Worm (Caenorhabditis elegans) whole organism, L3 larva: ENCODE data around the gene JC8.7.

Experiments
- aly-2 ChIP-seq: fragments of 150-350 bp; optimal IDR thresholded peaks from 2 replicates; lab custom pipeline; 2014; ENCODE audit warnings: missing biosample characterization, missing genetic modification characterization
- ama-1 ChIP-seq: fragments of 150-350 bp; optimal IDR thresholded peaks from 2 replicates; lab custom pipeline; 2018
- ceh-16 ChIP-seq: sonication (generic microtip); optimal IDR thresholded peaks from 2 replicates; lab custom pipeline; 2017; ENCODE audit warnings: missing biosample characterization, missing genetic modification characterization
- ceh-28 ChIP-seq: fragments of 150-350 bp; optimal IDR thresholded peaks from 2 replicates; lab custom pipeline; 2014; ENCODE audit warnings: missing biosample characterization, missing genetic modification reagents, missing genetic modification characterization
- ceh-82 ChIP-seq: fragments of 150-350 bp; optimal IDR thresholded peaks from 2 replicates; lab custom pipeline; 2014; ENCODE audit warnings: missing biosample characterization, missing genetic modification characterization
- ceh-9 ChIP-seq: sonication (generic microtip); optimal IDR thresholded peaks from 2 replicates; lab custom pipeline; 2018; ENCODE audit warnings: missing biosample characterization, missing genetic modification characterization
- daf-12 ChIP-seq: fragments of 150-350 bp; optimal IDR thresholded peaks from 2 replicates; lab custom pipeline; 2014; ENCODE audit warnings: missing biosample characterization, missing genetic modification reagents, missing genetic modification characterization
- egl-27 ChIP-seq: sonication (generic microtip); optimal IDR thresholded peaks from 4 replicates; lab custom pipeline; 2017; ENCODE audit warnings: missing biosample characterization, missing genetic modification reagents, missing genetic modification characterization
- egl-5 ChIP-seq: fragments of 150-350 bp; optimal IDR thresholded peaks from 2 replicates; lab custom pipeline; 2017; ENCODE audit warnings: missing biosample characterization, missing genetic modification reagents, missing genetic modification characterization, inconsistent platforms
- elt-2 ChIP-seq: sonication (generic microtip); optimal IDR thresholded peaks from 2 replicates; lab custom pipeline; 2016; ENCODE audit warnings: missing genetic modification reagents, mild to moderate bottlenecking, missing genetic modification characterization, missing compliant biosample characterization
- eor-1 ChIP-seq, 2 experiments: fragments of 150-350 bp; optimal IDR thresholded peaks; 2 replicates each; lab custom pipeline; 2014 to 2018; ENCODE audit warnings: missing biosample characterization in 2 of 2, missing genetic modification characterization in 2 of 2
- fkh-10 ChIP-seq: sonication (generic microtip); optimal IDR thresholded peaks from 2 replicates; lab custom pipeline; 2017; ENCODE audit warnings: missing biosample characterization, missing genetic modification reagents, missing genetic modification characterization
- fkh-2 ChIP-seq: fragments of 150-350 bp; optimal IDR thresholded peaks from 2 replicates; lab custom pipeline; 2014; ENCODE audit warnings: missing biosample characterization, missing genetic modification reagents, missing genetic modification characterization
- fos-1 ChIP-seq: fragments of 150-350 bp; optimal IDR thresholded peaks from 2 replicates; lab custom pipeline; 2014; ENCODE audit warnings: missing biosample characterization, missing genetic modification characterization
- lin-15B ChIP-seq: fragments of 150-350 bp; optimal IDR thresholded peaks from 2 replicates; lab custom pipeline; 2014; ENCODE audit warnings: missing biosample characterization, missing genetic modification characterization
- lin-39 ChIP-seq: fragments of 150-350 bp; optimal IDR thresholded peaks from 2 replicates; lab custom pipeline; 2018; ENCODE audit warnings: missing biosample characterization, missing genetic modification reagents, missing genetic modification characterization
- mdl-1 ChIP-seq: fragments of 150-350 bp; optimal IDR thresholded peaks from 2 replicates; lab custom pipeline; 2014; ENCODE audit warnings: missing biosample characterization, missing genetic modification characterization
- mml-1 ChIP-seq: fragments of 150-350 bp; sonication (generic microtip); optimal IDR thresholded peaks from 3 replicates; lab custom pipeline; 2014; ENCODE audit warnings: missing biosample characterization, missing genetic modification characterization
- nfya-1 ChIP-seq: sonication (generic microtip); optimal IDR thresholded peaks from 2 replicates; lab custom pipeline; 2017; ENCODE audit warnings: missing genetic modification characterization, mild to moderate bottlenecking, missing compliant biosample characterization, antibody characterized with exemption, moderate library complexity; ENCODE audit not compliant: insufficient read depth
- nhr-11 ChIP-seq: fragments of 150-350 bp; optimal IDR thresholded peaks from 2 replicates; lab custom pipeline; 2014; ENCODE audit warnings: missing biosample characterization, missing genetic modification characterization
- nhr-12 ChIP-seq: fragments of 150-350 bp; optimal IDR thresholded peaks from 2 replicates; lab custom pipeline; 2014; ENCODE audit warnings: missing biosample characterization, missing genetic modification characterization
- nhr-25 ChIP-seq: sonication (generic microtip); optimal IDR thresholded peaks from 2 replicates; lab custom pipeline; 2017; ENCODE audit warnings: missing biosample characterization, missing genetic modification characterization
- nhr-28 ChIP-seq: fragments of 150-350 bp; optimal IDR thresholded peaks from 2 replicates; lab custom pipeline; 2014; ENCODE audit warnings: missing biosample characterization, missing genetic modification characterization
- nhr-43 ChIP-seq: sonication (generic microtip); optimal IDR thresholded peaks from 2 replicates; lab custom pipeline; 2016; ENCODE audit warnings: mild to moderate bottlenecking, missing genetic modification characterization, missing compliant biosample characterization; ENCODE audit not compliant: poor library complexity, severe bottlenecking
- nhr-67 ChIP-seq: fragments of 150-350 bp; optimal IDR thresholded peaks from 2 replicates; lab custom pipeline; 2014; ENCODE audit warnings: missing biosample characterization, missing genetic modification characterization
- nhr-76 ChIP-seq: fragments of 150-350 bp; sonication (generic microtip); optimal IDR thresholded peaks from 5 replicates; lab custom pipeline; 2014; ENCODE audit warnings: missing biosample characterization, missing genetic modification characterization
- nhr-77 ChIP-seq: fragments of 150-350 bp; optimal IDR thresholded peaks from 2 replicates; lab custom pipeline; 2014; ENCODE audit warnings: missing biosample characterization, missing genetic modification characterization
- pha-4 ChIP-seq: fragments of 150-350 bp; optimal IDR thresholded peaks from 2 replicates; lab custom pipeline; 2014; ENCODE audit warnings: missing biosample characterization, missing genetic modification reagents, missing genetic modification characterization
- sea-2 ChIP-seq: fragments of 150-350 bp; sonication (generic microtip); optimal IDR thresholded peaks from 4 replicates; lab custom pipeline; 2014; ENCODE audit warnings: missing biosample characterization, missing genetic modification reagents, missing genetic modification characterization
- skn-1 ChIP-seq: fragments of 150-350 bp; optimal IDR thresholded peaks from 2 replicates; lab custom pipeline; 2014; ENCODE audit warnings: missing biosample characterization, missing genetic modification characterization
- snpc-4 ChIP-seq: fragments of 150-350 bp; optimal IDR thresholded peaks from 2 replicates; lab custom pipeline; 2014; ENCODE audit warnings: missing biosample characterization, missing genetic modification characterization
- tbx-2 ChIP-seq: sonication (generic microtip); optimal IDR thresholded peaks from 2 replicates; lab custom pipeline; 2016; ENCODE audit warnings: mild to moderate bottlenecking, missing genetic modification characterization, missing compliant biosample characterization
- unc-62 ChIP-seq: fragments of 150-350 bp; sonication (generic microtip); optimal IDR thresholded peaks from 4 replicates; lab custom pipeline; 2014; ENCODE audit warnings: missing biosample characterization, missing genetic modification reagents, missing genetic modification characterization
- ztf-11 ChIP-seq: fragments of 150-350 bp; optimal IDR thresholded peaks from 2 replicates; lab custom pipeline; 2014; ENCODE audit warnings: missing biosample characterization, missing genetic modification characterization
- ztf-4 ChIP-seq: fragments of 150-350 bp; optimal IDR thresholded peaks from 2 replicates; lab custom pipeline; 2014; ENCODE audit warnings: missing biosample characterization, missing genetic modification characterization

Gene JC8.7

ce11 chrIV:13214466-13214865, 32.6 kb upstream of the JC8.7 start, which contains the start of gene cho-1:
TSS of gene cho-1 (minus strand) at chrIV:13214566.
- TF ChIP-seq ztf-4 (tag; lab: Kevin White, UChicago) (no peak), fkh-2 (tag; lab: Kevin White, UChicago) (no peak), fos-1 (no peak), lin-39 (tag; lab: Kevin White, UChicago) (no peak), tbx-2 (no peak), nhr-12 (tag; lab: Kevin White, UChicago) (no peak), ceh-28 (no peak), ceh-82 (tag; lab: Kevin White, UChicago) (no peak)

DNA sequence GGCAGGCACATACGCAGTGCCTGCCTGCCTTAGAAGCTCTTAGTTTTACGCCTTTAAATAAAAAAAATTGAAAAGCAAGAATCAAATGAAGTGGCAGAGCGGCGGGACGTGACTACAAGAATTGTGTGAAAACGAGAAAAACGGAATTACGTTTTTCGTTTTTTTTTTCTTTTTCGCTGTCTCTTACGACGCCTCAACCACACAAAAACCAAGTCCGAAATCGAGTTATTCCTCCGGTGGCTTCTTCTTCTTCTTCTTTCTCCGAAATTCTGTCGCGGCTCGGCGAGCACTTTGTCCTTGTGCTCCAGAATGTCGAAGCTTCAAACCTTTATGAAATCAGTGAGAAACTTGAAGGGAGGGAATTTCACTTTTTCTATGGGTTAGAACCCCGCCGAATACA, 26.5 kb upstream of the JC8.7 start:
- no peak for TF ChIP-seq fkh-2 (tag; lab: Kevin White, UChicago)
- TF ChIP-seq fkh-10 (GFP tag; lab: Kevin White, UChicago), result peak; percentile 24
- TF ChIP-seq skn-1, result no peak
- no peak for TF ChIP-seq elt-2

- peak; percentile 16 for TF ChIP-seq elt-2
- TF ChIP-seq nhr-11 (tag; lab: Kevin White, UChicago), result no peak
Measured at ce11 chrIV:13221657-13222056, 25.4 kb upstream of the JC8.7 start, which contains the start of gene C48D1.5. TSS of gene C48D1.5 (plus strand) at chrIV:13221957.

DNA sequence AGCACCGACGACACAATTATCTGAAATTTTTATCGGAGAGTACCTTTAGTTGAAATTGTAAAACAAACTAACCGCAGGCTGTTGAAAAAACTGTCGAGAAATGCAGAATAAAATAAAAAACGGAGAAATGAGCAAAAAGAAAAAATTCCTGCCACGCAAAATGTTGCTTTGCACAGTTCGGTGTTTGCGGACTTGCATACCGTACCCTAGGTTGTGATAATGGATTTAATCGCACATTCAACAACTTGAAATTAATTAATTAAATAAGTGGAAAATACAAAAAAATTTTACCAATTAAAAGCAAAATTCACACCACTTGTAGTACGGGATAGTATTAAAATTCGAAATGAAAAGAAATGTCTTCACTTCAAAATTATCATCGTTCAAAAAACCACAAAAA, 15.7 kb upstream of the JC8.7 start:
- TF ChIP-seq lin-15B (tag; lab: Kevin White, UChicago) (peak; percentile 60), nfya-1 (tag; lab: Kevin White, UChicago) (peak; percentile 80), lin-39 (tag; lab: Kevin White, UChicago) (peak; percentile 41), nhr-28 (tag; lab: Kevin White, UChicago) (no peak), pha-4 (tag; lab: Kevin White, UChicago) (peak; percentile 71)
- TF ChIP-seq, all 47 proteins: peak for 4

ce11 chrIV:13236485-13236884, 10.6 kb upstream of the JC8.7 start, which contains the start of gene pwp-1:
TSS of gene pwp-1 (minus strand) at chrIV:13236585.
- TF ChIP-seq elt-2, result no peak
- TF ChIP-seq nhr-67 (tag; lab: Kevin White, UChicago), result no peak
- TF ChIP-seq nhr-77, result no peak
- TF ChIP-seq mdl-1 (tag; lab: Kevin White, UChicago), result no peak
- TF ChIP-seq ztf-11 (tag; lab: Kevin White, UChicago), result no peak
- no peak for TF ChIP-seq aly-2 (tag; lab: Kevin White, UChicago)
- no peak for TF ChIP-seq nfya-1 (tag; lab: Kevin White, UChicago)

- TF ChIP-seq mml-1 (tag; lab: Kevin White, UChicago) (no peak), pha-4 (tag; lab: Kevin White, UChicago) (peak; percentile 9), nhr-67 (tag; lab: Kevin White, UChicago) (no peak), ama-1 (lab: Kevin White, UChicago) (peak; percentile 48), eor-1 (tag; optimal IDR thresholded peaks at IDR 0.05; lab: Kevin White, UChicago) (no peak), elt-2 (peak; percentile 10), ceh-28 (peak; percentile 37), skn-1 (no peak), nhr-25 (tag; lab: Kevin White, UChicago) (no peak)
- TF ChIP-seq, all 47 proteins: peak for 4
Measured at ce11 chrIV:13238943-13239861, 7.9 kb upstream of the JC8.7 start, which contains the start of gene tag-115. TSS of gene tag-115 (minus strand) at chrIV:13239414.

- peak; percentile 92 for TF ChIP-seq unc-62 (GFP tag; lab: Kevin White, UChicago)
- TF ChIP-seq mdl-1 (tag; lab: Kevin White, UChicago), result peak; percentile 9
- no peak for TF ChIP-seq sea-2 (GFP tag; lab: Kevin White, UChicago)
- TF ChIP-seq nhr-43 (tag; lab: Kevin White, UChicago), result peak; percentile 98
- TF ChIP-seq elt-2, result peak; percentile 91
- TF ChIP-seq fkh-10 (GFP tag; lab: Kevin White, UChicago), result peak; percentile 99
- peak; percentile 71 for TF ChIP-seq aly-2 (tag; lab: Kevin White, UChicago)
- TF ChIP-seq ceh-16, result peak; percentile 47
- peak; percentile 99 for TF ChIP-seq egl-5 (tag; lab: Kevin White, UChicago)
- TF ChIP-seq egl-27 (tag; lab: Kevin White, UChicago), result peak; percentile 88
- TF ChIP-seq nhr-28 (tag; lab: Kevin White, UChicago), result peak; percentile 79
- TF ChIP-seq nfya-1 (tag; lab: Kevin White, UChicago), result peak; percentile 98
- no peak for TF ChIP-seq eor-1 (tag; optimal IDR thresholded peaks at IDR 0.05; lab: Kevin White, UChicago)
- TF ChIP-seq nhr-67 (tag; lab: Kevin White, UChicago), result no peak
- TF ChIP-seq daf-12 (tag; lab: Kevin White, UChicago), result peak; percentile 37
- TF ChIP-seq ceh-9 (tag; lab: Kevin White, UChicago), result no peak
- TF ChIP-seq pha-4 (tag; lab: Kevin White, UChicago), result peak; percentile 100
- peak; percentile 72 for TF ChIP-seq nhr-76 (tag; lab: Kevin White, UChicago)
- peak; percentile 95 for TF ChIP-seq snpc-4 (tag; lab: Kevin White, UChicago)
- peak; percentile 100 for TF ChIP-seq lin-15B (tag; lab: Kevin White, UChicago)
Measured at ce11 chrIV:13240078-13240841, 6.8 kb upstream of the JC8.7 start, which contains the start of gene rpl-12. TSS of gene rpl-12 (minus strand) at chrIV:13240651.
